Fruit fly (Drosophila melanogaster): Measurements from ENCODE around the gene Notum.

DNA sequence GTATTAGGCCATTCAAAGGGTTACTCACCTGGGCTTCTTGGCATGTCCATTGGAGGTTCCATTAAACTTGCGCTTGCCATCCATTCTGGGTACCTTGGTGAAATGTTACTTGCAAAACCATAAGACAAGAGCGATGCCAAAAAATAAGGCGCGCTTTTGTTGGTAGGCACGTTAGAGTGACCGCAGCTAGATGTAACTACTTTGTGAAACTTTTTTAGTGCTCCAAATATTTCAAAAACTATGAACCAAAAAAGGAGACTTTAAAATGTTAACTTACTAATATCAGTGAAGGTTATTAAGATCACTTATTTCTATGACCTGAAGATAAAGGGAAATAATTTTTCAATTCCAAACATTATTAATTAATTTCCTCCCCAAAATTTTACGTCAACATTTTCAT, 35.6 kb upstream of the Notum start, which contains the start of gene PolD1:
- TF ChIP-seq usp (GFP tag; optimal IDR thresholded peaks at IDR 0.05) = no peak
- no peak for TF ChIP-seq CG8478 (optimal IDR thresholded peaks at IDR 0.05)
- no peak for TF ChIP-seq EcR (GFP tag; optimal IDR thresholded peaks at IDR 0.05)
- TF ChIP-seq pan (optimal IDR thresholded peaks at IDR 0.05) = no peak
